Fruit fly (Drosophila melanogaster) whole organism, embryonic: ENCODE measurements around the gene CG13484.

ENCODE experiments used
- Asciz ChIP-seq: fragments of 200-800 bp; sonication (Bioruptor generic); optimal IDR thresholded peaks from 2 replicates; lab custom pipeline; 2017; ENCODE audit warnings: missing biosample characterization, mild to moderate bottlenecking, missing genetic modification characterization, missing genetic modification reagents
- Atf6 ChIP-seq: fragments of 200-800 bp; sonication (Bioruptor generic); IDR thresholded peaks from 2 replicates; pipeline ENCODE4 v1.3.6; 2022; ENCODE audit warnings: missing biosample characterization, missing genetic modification characterization
- Blimp-1 ChIP-seq: fragments of 200-800 bp; sonication (Bioruptor generic); optimal IDR thresholded peaks from 3 replicates; lab custom pipeline; 2018; ENCODE audit warnings: missing biosample characterization, missing genetic modification characterization, mild to moderate bottlenecking, moderate library complexity, missing genetic modification reagents
- CG10959 ChIP-seq: fragments of 200-800 bp; sonication (Bioruptor generic); IDR thresholded peaks from 2 replicates; pipeline ENCODE4 v1.3.6; 2022; ENCODE audit warnings: missing biosample characterization, missing genetic modification characterization
- CG11504 ChIP-seq: fragments of 200-800 bp; sonication (Bioruptor generic); optimal IDR thresholded peaks from 3 replicates; lab custom pipeline; 2019; ENCODE audit warnings: missing biosample characterization, mild to moderate bottlenecking, missing genetic modification characterization, moderate library complexity
- CG11695 ChIP-seq: fragments of 200-800 bp; sonication (Bioruptor generic); IDR thresholded peaks from 3 replicates; pipeline ENCODE4 v1.3.6; 2022; ENCODE audit warnings: missing biosample characterization, missing genetic modification characterization
- CG12071 ChIP-seq: fragments of 200-800 bp; sonication (Bioruptor generic); optimal IDR thresholded peaks from 3 replicates; lab custom pipeline; 2018; ENCODE audit warnings: missing biosample characterization, mild to moderate bottlenecking, missing genetic modification characterization
- CG12744 ChIP-seq: fragments of 200-800 bp; sonication (Bioruptor generic); optimal IDR thresholded peaks from 2 replicates; lab custom pipeline; 2016; ENCODE audit warnings: missing biosample characterization, missing genetic modification characterization
- CG12942 ChIP-seq: fragments of 200-800 bp; sonication (Bioruptor generic); optimal IDR thresholded peaks from 3 replicates; lab custom pipeline; 2016; ENCODE audit warnings: missing biosample characterization, missing genetic modification characterization
- CG13624 ChIP-seq: fragments of 200-800 bp; sonication (Bioruptor generic); optimal IDR thresholded peaks from 2 replicates; lab custom pipeline; 2016; ENCODE audit warnings: missing biosample characterization, missing genetic modification characterization
- CG13775 ChIP-seq: fragments of 200-800 bp; sonication (Bioruptor generic); optimal IDR thresholded peaks from 3 replicates; lab custom pipeline; 2017; ENCODE audit warnings: missing biosample characterization, mild to moderate bottlenecking, missing genetic modification characterization
- CG15011 ChIP-seq: fragments of 200-800 bp; sonication (Bioruptor generic); optimal IDR thresholded peaks from 3 replicates; lab custom pipeline; 2018; ENCODE audit warnings: missing biosample characterization, mild to moderate bottlenecking, missing genetic modification characterization
- CG15073 ChIP-seq: fragments of 200-800 bp; sonication (Bioruptor generic); optimal IDR thresholded peaks from 2 replicates; lab custom pipeline; 2016; ENCODE audit warnings: missing biosample characterization, missing genetic modification characterization
- CG1603 ChIP-seq: fragments of 200-800 bp; sonication (Bioruptor generic); optimal IDR thresholded peaks from 2 replicates; lab custom pipeline; 2019; ENCODE audit warnings: missing biosample characterization, mild to moderate bottlenecking, missing genetic modification characterization, moderate library complexity
- CG16863 ChIP-seq: fragments of 200-800 bp; sonication (Bioruptor generic); optimal IDR thresholded peaks from 3 replicates; lab custom pipeline; 2016; ENCODE audit warnings: missing biosample characterization, missing genetic modification characterization
- CG17912 ChIP-seq: fragments of 200-800 bp; sonication (Bioruptor generic); optimal IDR thresholded peaks from 2 replicates; lab custom pipeline; 2018; ENCODE audit warnings: missing biosample characterization, mild to moderate bottlenecking, missing genetic modification characterization
- CG2678 ChIP-seq: fragments of 200-800 bp; sonication (Bioruptor generic); optimal IDR thresholded peaks from 3 replicates; lab custom pipeline; 2019; ENCODE audit warnings: missing biosample characterization, mild to moderate bottlenecking, missing genetic modification characterization, moderate library complexity
- CG31365 ChIP-seq: fragments of 200-800 bp; sonication (Bioruptor generic); optimal IDR thresholded peaks from 2 replicates; lab custom pipeline; 2018; ENCODE audit warnings: missing biosample characterization, mild to moderate bottlenecking, missing genetic modification characterization
- CG33213 ChIP-seq: fragments of 200-800 bp; sonication (Bioruptor generic); optimal IDR thresholded peaks from 3 replicates; lab custom pipeline; 2016; ENCODE audit warnings: missing biosample characterization, missing genetic modification characterization
- CG34422 ChIP-seq: fragments of 200-800 bp; sonication (Bioruptor generic); IDR thresholded peaks from 3 replicates; pipeline ENCODE4 v1.3.6; 2022; ENCODE audit warnings: missing biosample characterization, missing genetic modification characterization
- CG4360 ChIP-seq: fragments of 200-800 bp; sonication (Bioruptor generic); IDR thresholded peaks from 2 replicates; pipeline ENCODE4 v1.3.6; 2022; ENCODE audit warnings: missing biosample characterization, missing genetic modification characterization
- CG8281 ChIP-seq: fragments of 200-800 bp; sonication (Bioruptor generic); optimal IDR thresholded peaks from 2 replicates; lab custom pipeline; 2018; ENCODE audit warnings: missing biosample characterization, mild to moderate bottlenecking, missing genetic modification characterization, moderate library complexity
- CG8478 ChIP-seq: fragments of >200 bp; optimal IDR thresholded peaks from 2 replicates; lab custom pipeline; 2018
- CG9797 ChIP-seq: fragments of 200-800 bp; sonication (Bioruptor generic); optimal IDR thresholded peaks from 3 replicates; lab custom pipeline; 2018; ENCODE audit warnings: missing biosample characterization, mild to moderate bottlenecking, missing genetic modification characterization
- D19B ChIP-seq: fragments of 200-800 bp; sonication (Bioruptor generic); optimal IDR thresholded peaks from 2 replicates; lab custom pipeline; 2017; ENCODE audit warnings: missing biosample characterization, mild to moderate bottlenecking, missing genetic modification characterization
- Eip74EF ChIP-seq, 2 experiments: fragments of 200-800 bp in 1 of 2; fragments of >200 bp in 1 of 2; sonication (Bioruptor generic) in 1 of 2; optimal IDR thresholded peaks; 2 replicates each; lab custom pipeline; 2017 to 2019; ENCODE audit warnings: missing biosample characterization in 2 of 2, missing genetic modification characterization in 2 of 2, mild to moderate bottlenecking in 1 of 2, moderate library complexity in 1 of 2
- Med ChIP-seq: fragments of 200-800 bp; sonication (Bioruptor generic); peaks from one replicate; lab custom pipeline; 2016; ENCODE audit warnings: missing biosample characterization, missing genetic modification characterization, mild to moderate bottlenecking, inconsistent platforms, moderate library complexity
- Neu2 ChIP-seq: fragments of 200-800 bp; sonication (Bioruptor generic); optimal IDR thresholded peaks from 3 replicates; lab custom pipeline; 2016; ENCODE audit warnings: missing biosample characterization, missing genetic modification characterization, borderline replicate concordance
- YL-1 ChIP-seq: fragments of 200-800 bp; sonication (Bioruptor generic); optimal IDR thresholded peaks from 3 replicates; lab custom pipeline; 2017; ENCODE audit warnings: missing biosample characterization, mild to moderate bottlenecking, missing genetic modification characterization
- bigmax ChIP-seq: fragments of 200-800 bp; sonication (Bioruptor generic); optimal IDR thresholded peaks from 2 replicates; lab custom pipeline; 2018; ENCODE audit warnings: missing biosample characterization, mild to moderate bottlenecking, missing genetic modification characterization
- br ChIP-seq: fragments of >200 bp; optimal IDR thresholded peaks from 2 replicates; lab custom pipeline; 2017
- btn ChIP-seq: fragments of 200-800 bp; sonication (Bioruptor generic); optimal IDR thresholded peaks from 2 replicates; lab custom pipeline; 2016; ENCODE audit warnings: missing biosample characterization, missing genetic modification characterization
- caup ChIP-seq: fragments of 200-800 bp; sonication (Bioruptor generic); optimal IDR thresholded peaks from 3 replicates; lab custom pipeline; 2017; ENCODE audit warnings: missing biosample characterization, mild to moderate bottlenecking, missing genetic modification characterization, moderate library complexity; ENCODE audit not compliant: severe bottlenecking
- chinmo ChIP-seq: fragments of 200-800 bp; sonication (Bioruptor generic); IDR thresholded peaks from 4 replicates; pipeline ENCODE4 v1.3.6; 2022; ENCODE audit warnings: missing biosample characterization, missing genetic modification characterization; ENCODE audit not compliant: partially characterized antibody
- crol ChIP-seq: fragments of 200-800 bp; sonication (Bioruptor generic); IDR thresholded peaks from 2 replicates; pipeline ENCODE4 v1.3.6; 2022; ENCODE audit warnings: missing biosample characterization, missing genetic modification characterization
- eyg ChIP-seq: fragments of 200-800 bp; sonication (Bioruptor generic); optimal IDR thresholded peaks from 3 replicates; lab custom pipeline; 2016; ENCODE audit warnings: missing biosample characterization, missing genetic modification characterization
- gro ChIP-seq: fragments of 200-800 bp; sonication (Bioruptor generic); optimal IDR thresholded peaks from 2 replicates; lab custom pipeline; 2016; ENCODE audit warnings: missing biosample characterization, missing genetic modification characterization
- salm ChIP-seq: fragments of 200-800 bp; sonication (Bioruptor generic); optimal IDR thresholded peaks from 2 replicates; lab custom pipeline; 2018; ENCODE audit warnings: missing biosample characterization, mild to moderate bottlenecking, missing genetic modification characterization
- scrt ChIP-seq: fragments of 200-800 bp; sonication (Bioruptor generic); optimal IDR thresholded peaks from 2 replicates; lab custom pipeline; 2018; ENCODE audit warnings: missing biosample characterization, mild to moderate bottlenecking, missing genetic modification characterization, moderate library complexity
- seq ChIP-seq: fragments of 200-800 bp; sonication (Bioruptor generic); IDR thresholded peaks from 2 replicates; pipeline ENCODE4 v1.3.6; 2022; ENCODE audit warnings: missing biosample characterization, missing genetic modification characterization
- sna ChIP-seq: fragments of 200-800 bp; sonication (Bioruptor generic); IDR thresholded peaks from 2 replicates; pipeline ENCODE4 v1.3.6; 2022; ENCODE audit warnings: missing biosample characterization, missing genetic modification characterization; ENCODE audit not compliant: partially characterized antibody
- tx ChIP-seq: fragments of 200-800 bp; sonication (Bioruptor generic); optimal IDR thresholded peaks from 2 replicates; lab custom pipeline; 2016; ENCODE audit warnings: missing biosample characterization, missing genetic modification characterization
- usp ChIP-seq: fragments of >200 bp; optimal IDR thresholded peaks from 2 replicates; lab custom pipeline; 2017; ENCODE audit warnings: missing biosample characterization, missing genetic modification characterization
- vnd ChIP-seq: fragments of 200-800 bp; sonication (Bioruptor generic); IDR thresholded peaks from 3 replicates; pipeline ENCODE4 v1.3.6; 2022; ENCODE audit warnings: missing biosample characterization, missing genetic modification characterization; ENCODE audit not compliant: partially characterized antibody
- z ChIP-seq: fragments of 200-800 bp; sonication (Bioruptor generic); IDR thresholded peaks from 3 replicates; pipeline ENCODE4 v1.3.6; 2022; ENCODE audit warnings: missing biosample characterization, missing genetic modification characterization

The CG13484 gene

dm6 chr3L:14036867-14037313 is 16.0 kb downstream of the CG13484 start, which contains the start of gene Hsp110 (continued):
- no peak for TF ChIP-seq CG16863
- TF ChIP-seq scrt: no peak
- TF ChIP-seq vnd (GFP tag; lab: Robert Waterston, UW): peak; percentile 99
- TF ChIP-seq CG11695 (GFP tag; lab: Robert Waterston, UW): no peak
- peak; percentile 19; the same call in 1 of the 2 replicates for TF ChIP-seq Atf6 (GFP tag; lab: Robert Waterston, UW)
- peak; percentile 58 for TF ChIP-seq YL-1 (GFP tag; lab: Kevin White, UChicago)
- no peak for TF ChIP-seq CG11504
- TF ChIP-seq, all 482 proteins: peak for 170

- no peak for TF ChIP-seq CG10959 (GFP tag; lab: Robert Waterston, UW)
- TF ChIP-seq caup (GFP tag; lab: Kevin White, UChicago): no peak
- TF ChIP-seq Asciz (GFP tag; lab: Kevin White, UChicago): no peak
- TF ChIP-seq CG12744: no peak
- TF ChIP-seq CG9797 (GFP tag; lab: Kevin White, UChicago): no peak
- no peak for TF ChIP-seq CG13775 (GFP tag; lab: Kevin White, UChicago)
- TF ChIP-seq CG33213: no peak
- no peak for TF ChIP-seq bigmax (GFP tag; lab: Kevin White, UChicago)
- TF ChIP-seq crol (GFP tag; lab: Robert Waterston, UW): no peak
- no peak for TF ChIP-seq CG15073 (GFP tag; lab: Kevin White, UChicago)
Observed at dm6 chr3L:14034476-14034875, 18.4 kb downstream of the CG13484 start, which contains the start of gene CG6661. CG6661 (plus strand) TSS chr3L:14034776.

DNA sequence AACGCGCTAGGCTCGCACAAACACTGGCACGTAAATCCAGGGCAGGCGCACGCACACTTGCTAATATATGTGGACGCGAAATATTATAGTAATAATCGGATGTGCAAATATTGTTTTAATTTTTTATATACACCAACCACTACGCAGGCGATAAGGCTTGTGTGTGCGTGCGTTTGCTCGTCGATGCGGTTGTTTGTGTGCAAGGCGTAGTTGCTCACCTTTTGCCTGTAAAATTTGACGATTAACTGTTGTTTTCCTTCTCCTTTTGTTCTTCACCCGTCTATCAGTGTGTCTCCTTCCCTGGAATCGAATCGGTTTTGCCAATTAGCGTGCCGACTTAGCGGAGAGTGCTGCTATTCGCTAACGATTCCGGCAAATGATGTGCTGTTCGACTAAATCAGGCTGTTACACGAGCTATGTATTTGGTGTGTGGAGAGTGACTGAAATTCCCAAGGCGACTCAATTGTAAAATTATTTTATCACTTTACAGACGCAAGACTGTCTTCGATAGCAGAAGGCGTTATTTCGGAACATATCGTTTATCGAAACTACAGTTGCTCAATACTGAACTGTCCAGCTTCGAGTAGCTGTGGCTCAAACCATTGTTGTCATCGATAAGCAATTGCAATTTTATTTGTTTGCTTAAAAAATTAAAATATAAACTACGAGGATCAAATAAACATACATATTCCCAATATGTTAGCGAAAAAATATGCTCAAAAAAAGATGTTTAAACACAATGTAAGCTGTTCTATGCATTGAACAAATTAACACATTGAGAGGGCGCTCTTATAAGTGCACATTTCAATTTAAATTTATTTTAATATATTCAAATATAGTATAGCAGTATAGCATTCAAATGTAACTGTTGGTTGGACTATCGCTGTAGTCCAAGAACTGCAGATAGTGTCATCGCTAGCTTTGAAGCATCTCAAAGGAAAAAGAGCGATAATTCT is 21.4 kb downstream of the CG13484 start, which contains the start of the genes CG6650 and endos:
Gene CG6650 (plus strand): TSS at position 280 of the 956 bp plus-strand sequence.
Gene endos (minus strand): TSS at position 536 of the 956 bp plus-strand sequence.
- TF ChIP-seq scrt (no peak), salm (tag; lab: Kevin White, UChicago) (no peak), CG4360 (GFP tag; lab: Robert Waterston, UW) (no peak), CG17912 (GFP tag; lab: Kevin White, UChicago) (no peak), CG8478 (lab: Kevin White, UChicago) (no peak), CG1603 (peak; percentile 63), CG31365 (tag; lab: Kevin White, UChicago) (no peak), z (GFP tag; lab: Robert Waterston, UW) (no peak), D19B (no peak), Eip74EF (GFP tag; optimal IDR thresholded peaks at IDR 0.05; lab: Kevin White, UChicago) (no peak), Neu2 (GFP tag; lab: Kevin White, UChicago) (peak; percentile 17), eyg (GFP tag; lab: Kevin White, UChicago) (no peak), btn (no peak), CG12071 (GFP tag; lab: Kevin White, UChicago) (no peak), Blimp-1 (GFP tag; lab: Kevin White, UChicago) (no peak), chinmo (GFP tag; lab: Robert Waterston, UW) (0 out of 4 replicates have a peak, but pooled peaks have one; percentile 47), sna (peak; percentile 67), usp (no peak), CG12744 (no peak), tx (no peak), CG34422 (0 out of 3 replicates have a peak, but pooled peaks have one; percentile 30), seq (no peak), CG13624 (peak; percentile 4), CG2678 (tag; lab: Kevin White, UChicago) (peak; percentile 35), CG8281 (tag; lab: Kevin White, UChicago) (no peak), gro (GFP tag; lab: Kevin White, UChicago) (no peak), CG15011 (GFP tag; lab: Kevin White, UChicago) (no peak), CG12942 (GFP tag; lab: Kevin White, UChicago) (peak; percentile 27), br (lab: Kevin White, UChicago) (no peak), CG9797 (GFP tag; lab: Kevin White, UChicago) (peak; percentile 32), Med (peak; percentile 45)
